Worm (Caenorhabditis elegans) whole organism, midembryonic: ENCODE data around the gene lips-8.

Source experiments
- cog-1 ChIP-seq: sonication (generic microtip); optimal IDR thresholded peaks from 2 replicates; lab custom pipeline; 2016; ENCODE audit warnings: missing genetic modification characterization, missing compliant biosample characterization
- klf-2 ChIP-seq: fragments of 200-800 bp; sonication (Bioruptor generic); conservative IDR thresholded peaks from 2 replicates; pipeline ENCODE4 v1.3.6; 2022; ENCODE audit warnings: missing genetic modification reagents, missing genetic modification characterization, missing compliant biosample characterization
- ref-1 ChIP-seq: fragments of 200-800 bp; sonication (Bioruptor generic); conservative IDR thresholded peaks from 2 replicates; pipeline ENCODE4 v1.3.6; 2022; ENCODE audit warnings: missing genetic modification reagents, missing genetic modification characterization, missing compliant biosample characterization

ce11 chrX:14946217-14946463, 47.8 kb downstream of the lips-8 start, which contains the start of gene mrp-5:
- TF ChIP-seq cog-1 (tag; lab: Kevin White, UChicago) (no peak), klf-2 (GFP tag; lab: Robert Waterston, UW) (no peak), ref-1 (no peak)
